Fruit fly (Drosophila melanogaster): ENCODE measurements around the gene CG14072.

dm6 chr2L:10987370-10987853 lies 51.0 kb downstream of the CG14072 start, which contains the start of the genes piwi and CG12253:
- peak; percentile 67 for TF ChIP-seq brk (GFP tag; optimal IDR thresholded peaks at IDR 0.05)
- no peak for TF ChIP-seq jim (GFP tag; optimal IDR thresholded peaks at IDR 0.05)
- TF ChIP-seq OdsH (GFP tag; optimal IDR thresholded peaks at IDR 0.05), result peak; percentile 50
- TF ChIP-seq Myc (optimal IDR thresholded peaks at IDR 0.05), result no peak
- peak; percentile 93 for TF ChIP-seq Vsx2 (GFP tag; optimal IDR thresholded peaks at IDR 0.05; ENCODE audit: partially characterized antibody)
- TF ChIP-seq Abd-B (GFP tag; optimal IDR thresholded peaks at IDR 0.05), result no peak
- no peak for TF ChIP-seq h (GFP tag; optimal IDR thresholded peaks at IDR 0.05)
- TF ChIP-seq N (GFP tag; optimal IDR thresholded peaks at IDR 0.05), result no peak
- TF ChIP-seq dmrt93B (GFP tag; optimal IDR thresholded peaks at IDR 0.05), result no peak
- no peak for TF ChIP-seq rgr (GFP tag; optimal IDR thresholded peaks at IDR 0.05)
- TF ChIP-seq psq (GFP tag; optimal IDR thresholded peaks at IDR 0.05), result peak; percentile 49
